Worm (Caenorhabditis elegans): ENCODE data around the gene F53F1.4.

The F53F1.4 gene

DNA sequence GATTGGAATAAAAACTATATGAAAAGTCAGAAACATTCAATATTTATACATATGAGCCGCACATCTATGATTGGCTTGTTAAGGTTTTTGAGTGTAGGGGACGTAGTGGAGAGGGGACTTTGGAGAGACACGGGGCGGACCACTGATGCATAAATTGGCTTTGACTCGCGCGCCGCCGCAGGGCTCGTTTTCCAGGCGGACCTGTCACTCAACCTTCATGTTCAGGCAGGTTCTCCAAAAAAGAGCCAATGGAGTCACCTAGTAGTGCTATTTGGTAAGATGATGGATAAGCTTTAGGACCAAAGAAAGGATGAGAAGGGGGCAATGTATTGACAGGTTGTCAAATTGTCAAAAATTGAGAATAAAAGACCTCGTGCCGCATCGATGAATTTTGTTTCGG, 15.9 kb upstream of the F53F1.4 start:
- TF ChIP-seq dox-1 (GFP tag; IDR thresholded peaks at IDR 0.05), result no peak
- 0 out of 2 replicates have a peak, but pooled peaks have one; percentile 29 for TF ChIP-seq pbrm-1 (GFP tag; IDR thresholded peaks at IDR 0.05)

DNA sequence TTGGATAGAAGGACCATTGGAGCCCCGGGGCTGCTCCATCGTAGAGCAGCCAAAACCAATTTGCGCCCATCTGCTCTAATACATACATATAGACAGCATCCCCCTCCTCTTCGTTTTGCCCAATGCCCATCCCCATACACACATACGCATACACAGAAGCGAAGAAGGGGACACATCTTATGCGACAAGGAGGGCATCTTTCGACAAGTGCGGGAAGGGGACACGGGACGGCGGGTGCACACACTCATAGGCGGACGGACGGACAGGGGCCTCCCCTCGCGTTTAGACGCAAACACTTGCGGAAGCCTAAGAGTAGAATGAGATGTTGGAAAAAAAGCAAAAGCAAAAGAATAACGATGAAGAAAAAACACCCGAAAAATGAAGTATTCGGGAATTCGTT, 14.5 kb upstream of the F53F1.4 start:
- TF ChIP-seq somi-1 (GFP tag; optimal IDR thresholded peaks at IDR 0.05) (peak; percentile 59), lin-26 (GFP tag; IDR thresholded peaks at IDR 0.05) (no peak), ceh-79 (tag; optimal IDR thresholded peaks at IDR 0.05) (peak; percentile 8), zfh-2 (GFP tag; conservative IDR thresholded peaks at IDR 0.05) (peak; percentile 67), ceh-27 (GFP tag; optimal IDR thresholded peaks at IDR 0.05) (peak; percentile 80), nfya-1 (tag; optimal IDR thresholded peaks at IDR 0.05; ENCODE audit: borderline replicate concordance, insufficient read depth) (no peak), rcor-1 (GFP tag; IDR thresholded peaks at IDR 0.05) (0 out of 2 replicates have a peak, but pooled peaks have one; percentile 16), F22D6.2 (tag; optimal IDR thresholded peaks at IDR 0.05) (no peak), ZK185.1 (tag; optimal IDR thresholded peaks at IDR 0.05; ENCODE audit: poor library complexity, severe bottlenecking) (no peak)

DNA sequence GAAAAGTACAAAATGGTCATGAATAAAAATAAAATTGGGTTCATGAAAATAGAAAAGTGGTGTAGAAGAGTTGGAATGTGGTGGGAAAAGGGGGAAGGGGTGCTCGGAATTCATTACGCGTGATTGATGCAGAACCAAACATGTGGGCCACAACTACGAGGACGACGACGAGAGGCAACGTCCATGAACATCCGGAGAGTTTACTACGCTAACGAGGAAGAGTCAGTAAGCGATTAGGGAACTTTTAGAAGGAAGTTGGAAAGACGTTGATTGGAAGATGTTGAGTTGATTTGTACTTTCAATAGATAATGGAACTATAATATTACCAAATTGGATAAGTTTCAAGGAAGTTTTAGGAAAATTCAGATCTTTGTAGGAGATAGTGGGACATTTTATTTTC, 9.2 kb upstream of the F53F1.4 start:
- TF ChIP-seq ztf-26 (tag; optimal IDR thresholded peaks at IDR 0.05) (no peak), nhr-90 (tag; optimal IDR thresholded peaks at IDR 0.05) (no peak), snpc-1.3 (tag; optimal IDR thresholded peaks at IDR 0.05; ENCODE audit: insufficient read depth) (no peak), F23B12.7 (tag; optimal IDR thresholded peaks at IDR 0.05; ENCODE audit: insufficient read depth) (no peak), nhr-27 (tag; optimal IDR thresholded peaks at IDR 0.05) (no peak), hrde-1 (tag; optimal IDR thresholded peaks at IDR 0.05; ENCODE audit: borderline replicate concordance) (no peak)

DNA sequence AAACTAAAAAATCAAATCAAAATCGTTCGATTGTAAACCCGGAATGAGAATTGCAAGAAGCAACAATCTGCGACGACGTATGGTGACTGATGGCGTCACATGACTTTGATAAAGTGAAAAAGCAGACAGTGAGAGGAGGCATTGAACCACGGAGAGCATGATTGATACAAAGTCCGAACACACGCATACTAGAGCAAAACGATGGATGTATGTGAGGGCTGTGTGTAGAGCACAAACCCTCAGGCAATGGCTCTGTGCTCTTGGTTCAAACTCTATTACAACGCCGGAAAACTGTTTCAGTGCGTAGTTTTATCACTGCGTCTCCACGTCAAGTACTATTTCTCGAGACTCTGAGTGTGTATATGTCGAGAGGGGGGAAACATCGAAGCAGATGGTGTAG, 8.4 kb upstream of the F53F1.4 start:
- TF ChIP-seq snpc-1.3 (tag; optimal IDR thresholded peaks at IDR 0.05; ENCODE audit: insufficient read depth) (no peak), lin-26 (GFP tag; IDR thresholded peaks at IDR 0.05) (no peak), rcor-1 (GFP tag; IDR thresholded peaks at IDR 0.05) (no peak), somi-1 (GFP tag; optimal IDR thresholded peaks at IDR 0.05) (peak; percentile 24)

DNA sequence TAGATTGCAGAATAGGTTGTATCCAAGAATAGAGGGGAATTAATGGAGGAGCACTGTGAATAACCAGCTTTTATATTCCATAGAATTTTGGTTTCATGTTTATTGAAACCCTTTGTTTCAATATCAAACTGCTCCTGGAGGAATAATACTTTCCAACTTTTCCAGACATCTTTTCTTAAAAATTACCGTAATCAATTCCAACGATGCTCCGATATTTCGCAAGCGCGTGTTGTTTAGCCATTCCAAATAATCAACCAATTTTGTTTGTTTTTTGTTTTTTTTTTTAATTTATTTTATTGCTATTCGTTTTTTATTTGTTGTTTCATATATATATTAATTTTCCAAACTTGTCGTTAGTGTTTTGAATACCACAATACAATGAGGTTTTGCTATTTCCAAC, 4.8 kb upstream of the F53F1.4 start, which contains the start of gene cutl-1:
TSS of gene cutl-1 (minus strand) at position 83 of the 400 bp plus-strand sequence.
- TF ChIP-seq madf-6 (GFP tag; IDR thresholded peaks at IDR 0.05) (peak; percentile 73), madf-8 (GFP tag; conservative IDR thresholded peaks at IDR 0.05) (peak; percentile 60), him-1 (tag; optimal IDR thresholded peaks at IDR 0.05) (no peak), attf-3 (GFP tag; conservative IDR thresholded peaks at IDR 0.05) (peak; percentile 89), lsl-1 (GFP tag; optimal IDR thresholded peaks at IDR 0.05) (peak; percentile 49)

DNA sequence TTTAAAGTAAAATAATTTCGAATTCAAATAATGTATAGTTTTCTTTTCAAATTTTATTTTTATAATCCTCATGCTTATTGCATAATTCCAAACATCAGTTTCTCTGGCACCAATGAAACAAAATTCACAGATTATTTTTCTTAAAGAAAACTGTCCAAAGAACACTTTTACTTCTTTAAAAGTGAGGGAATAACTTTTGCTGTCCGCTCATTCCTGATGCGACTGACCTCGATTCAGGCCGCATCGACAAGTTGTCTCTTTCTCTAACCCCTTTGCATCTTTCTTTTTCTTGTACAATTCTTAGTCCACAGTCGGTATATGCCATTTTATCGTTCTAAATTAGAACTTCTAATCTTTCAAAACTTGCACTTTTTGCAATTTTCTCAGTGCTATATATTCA, 4.4 kb upstream of the F53F1.4 start, which contains the start of gene F53F1.2:
TSS of gene F53F1.2 (plus strand) at position 306 of the 400 bp plus-strand sequence.
- TF ChIP-seq akir-1 (GFP tag; optimal IDR thresholded peaks at IDR 0.05), result no peak
- TF ChIP-seq rec-8 (tag; optimal IDR thresholded peaks at IDR 0.05), result no peak
- no peak for TF ChIP-seq snpc-3.4 (tag; optimal IDR thresholded peaks at IDR 0.05)
- TF ChIP-seq ceh-27 (GFP tag; optimal IDR thresholded peaks at IDR 0.05), result no peak
- TF ChIP-seq nhr-120 (GFP tag; IDR thresholded peaks at IDR 0.05), result no peak
- TF ChIP-seq tbx-9 (tag; optimal IDR thresholded peaks at IDR 0.05; ENCODE audit: borderline replicate concordance), result no peak
- TF ChIP-seq ceh-79 (tag; optimal IDR thresholded peaks at IDR 0.05), result no peak
- no peak for TF ChIP-seq attf-3 (GFP tag; conservative IDR thresholded peaks at IDR 0.05)
- TF ChIP-seq efl-1 (GFP tag; optimal IDR thresholded peaks at IDR 0.05), result no peak
- TF ChIP-seq rcor-1 (GFP tag; IDR thresholded peaks at IDR 0.05), result no peak
- no peak for TF ChIP-seq B0035.1 (tag; optimal IDR thresholded peaks at IDR 0.05)
- no peak for TF ChIP-seq nhr-80 (tag; optimal IDR thresholded peaks at IDR 0.05)
- no peak for TF ChIP-seq hlh-26 (GFP tag; conservative IDR thresholded peaks at IDR 0.05)
- no peak for TF ChIP-seq madf-10 (tag; optimal IDR thresholded peaks at IDR 0.05)
- no peak for TF ChIP-seq bed-2 (GFP tag; IDR thresholded peaks at IDR 0.05)
- TF ChIP-seq ztf-22 (GFP tag; optimal IDR thresholded peaks at IDR 0.05), result no peak
- TF ChIP-seq fkh-3 (tag; optimal IDR thresholded peaks at IDR 0.05), result no peak
- TF ChIP-seq Y53G8AR.9 (GFP tag; conservative IDR thresholded peaks at IDR 0.05), result no peak
- no peak for TF ChIP-seq ceh-58 (GFP tag; IDR thresholded peaks at IDR 0.05)

Data from whole organism, young adult.